Worm (Caenorhabditis elegans) whole organism, L4/young adult: ENCODE results near the gene lact-2.

Experiments used
- W03F9.2 ChIP-seq: fragments of 150-350 bp; optimal IDR thresholded peaks from 2 replicates; lab custom pipeline; 2014; ENCODE audit warnings: missing biosample characterization, missing genetic modification characterization
- dao-5 ChIP-seq: sonication (generic microtip); optimal IDR thresholded peaks from 2 replicates; lab custom pipeline; 2016; ENCODE audit warnings: missing genotype, missing genetic modification characterization, moderate library complexity, missing compliant biosample characterization
- him-1 ChIP-seq: sonication (generic microtip); optimal IDR thresholded peaks from 2 replicates; lab custom pipeline; 2016; ENCODE audit warnings: missing genotype, missing genetic modification reagents, missing genetic modification characterization, missing compliant biosample characterization

- TF ChIP-seq dao-5 (tag; lab: Kevin White, UChicago) = no peak
- no peak for TF ChIP-seq W03F9.2 (tag; lab: Kevin White, UChicago)
- no peak for TF ChIP-seq him-1 (tag; lab: Kevin White, UChicago)
Observed at ce11 chrII:10099072-10099471, 4.4 kb downstream of the lact-2 start.
